Fruit fly (Drosophila melanogaster): ENCODE measurements around the gene Apl.

The Apl gene

dm6 chr3L:16569456-16569855 is 25.5 kb upstream of the Apl start:
- TF ChIP-seq Meics (GFP tag; optimal IDR thresholded peaks at IDR 0.05) (no peak), HLH4C (GFP tag; IDR thresholded peaks at IDR 0.05; ENCODE audit: partially characterized antibody) (no peak), CG12769 (tag; optimal IDR thresholded peaks at IDR 0.05) (peak; percentile 96), CG4328 (GFP tag; optimal IDR thresholded peaks at IDR 0.05) (peak; percentile 13), CG8359 (GFP tag; optimal IDR thresholded peaks at IDR 0.05; ENCODE audit: borderline replicate concordance) (peak; percentile 14), CG10543 (GFP tag; optimal IDR thresholded peaks at IDR 0.05) (peak; percentile 52), sd (tag; optimal IDR thresholded peaks at IDR 0.05) (peak; percentile 95), kni (GFP tag; optimal IDR thresholded peaks at IDR 0.05) (peak; percentile 48), CG32767 (GFP tag; IDR thresholded peaks at IDR 0.05) (no peak), ftz-f1 (GFP tag; optimal IDR thresholded peaks at IDR 0.05) (peak; percentile 75), crol (GFP tag; IDR thresholded peaks at IDR 0.05) (peak; percentile 57), Hey (tag; optimal IDR thresholded peaks at IDR 0.05) (no peak), sens (GFP tag) (peak; percentile 26), Hr78 (GFP tag; optimal IDR thresholded peaks at IDR 0.05) (peak in 1 of 2 experiments; percentile 69), CG7745 (tag; optimal IDR thresholded peaks at IDR 0.05) (peak; percentile 66), CG8281 (tag; optimal IDR thresholded peaks at IDR 0.05) (peak; percentile 7), Opbp (GFP tag; IDR thresholded peaks at IDR 0.05; ENCODE audit: partially characterized antibody) (0 out of 3 replicates have a peak, but pooled peaks have one; percentile 10), abd-A (tag; optimal IDR thresholded peaks at IDR 0.05) (peak; percentile 28), Med (GFP tag) (peak; percentile 4)

- TF ChIP-seq CG2120 (GFP tag; optimal IDR thresholded peaks at IDR 0.05) (peak; percentile 82), h (optimal IDR thresholded peaks at IDR 0.05) (no peak), Adf1 (GFP tag; IDR thresholded peaks at IDR 0.05) (peak; percentile 33; the same call in 1 of the 2 replicates), az2 (GFP tag; optimal IDR thresholded peaks at IDR 0.05) (peak; percentile 33), zfh1 (GFP tag; IDR thresholded peaks at IDR 0.05) (peak; percentile 37; the same call in 1 of the 3 replicates), Blimp-1 (GFP tag; optimal IDR thresholded peaks at IDR 0.05) (peak; percentile 51), CG12236 (GFP tag; optimal IDR thresholded peaks at IDR 0.05) (no peak), CG14710 (tag; optimal IDR thresholded peaks at IDR 0.05) (peak; percentile 8), lilli (GFP tag; optimal IDR thresholded peaks at IDR 0.05) (peak; percentile 60), Max (GFP tag; optimal IDR thresholded peaks at IDR 0.05) (peak; percentile 28), CG14014 (GFP tag; IDR thresholded peaks at IDR 0.05) (peak; percentile 71; the same call in 1 of the 2 replicates), CG1233 (GFP tag; optimal IDR thresholded peaks at IDR 0.05) (peak; percentile 29), HmgD (GFP tag; optimal IDR thresholded peaks at IDR 0.05) (no peak), pita (GFP tag; optimal IDR thresholded peaks at IDR 0.05) (no peak), CG33213 (GFP tag; optimal IDR thresholded peaks at IDR 0.05) (peak; percentile 56), eyg (GFP tag; optimal IDR thresholded peaks at IDR 0.05) (no peak), ash1 (GFP tag; optimal IDR thresholded peaks at IDR 0.05) (no peak), repo (GFP tag; optimal IDR thresholded peaks at IDR 0.05) (no peak), Hr3 (GFP tag; optimal IDR thresholded peaks at IDR 0.05) (peak; percentile 42), CG10431 (GFP tag; optimal IDR thresholded peaks at IDR 0.05) (peak; percentile 5), CG12299 (tag; optimal IDR thresholded peaks at IDR 0.05) (peak; percentile 51), CG8290 (GFP tag; optimal IDR thresholded peaks at IDR 0.05) (no peak), CG8290 (tag; optimal IDR thresholded peaks at IDR 0.05) (no peak), CG15011 (GFP tag; optimal IDR thresholded peaks at IDR 0.05) (peak; percentile 12), CG9932 (GFP tag; IDR thresholded peaks at IDR 0.05) (peak; percentile 57), CG10274 (GFP tag; optimal IDR thresholded peaks at IDR 0.05) (no peak), btn (GFP tag; optimal IDR thresholded peaks at IDR 0.05) (no peak), CG17328 (GFP tag; IDR thresholded peaks at IDR 0.05) (0 out of 2 replicates have a peak, but pooled peaks have one; percentile 25), CG7556 (GFP tag; optimal IDR thresholded peaks at IDR 0.05) (peak; percentile 55), Atf6 (GFP tag; IDR thresholded peaks at IDR 0.05) (peak; percentile 71), CG10321 (GFP tag; IDR thresholded peaks at IDR 0.05) (no peak)
Measured at dm6 chr3L:16571014-16571738, 23.8 kb upstream of the Apl start.

Measured in whole organism, embryonic.